Worm (Caenorhabditis elegans) whole organism, young adult: ENCODE measurements around the gene C07E3.10.

Experiments
- aptf-3 ChIP-seq: fragments of 200-800 bp; sonication (Bioruptor generic); IDR thresholded peaks from 2 replicates; pipeline ENCODE4 v1.3.6; 2022; ENCODE audit warnings: missing genetic modification characterization, missing compliant biosample characterization
- chd-7 ChIP-seq: sonication (generic microtip); optimal IDR thresholded peaks from 2 replicates; lab custom pipeline; 2016; ENCODE audit warnings: mild to moderate bottlenecking, missing genetic modification characterization, moderate library complexity, missing compliant biosample characterization
- dpl-1 ChIP-seq: fragments of 150-350 bp; optimal IDR thresholded peaks from 2 replicates; lab custom pipeline; 2014; ENCODE audit warnings: missing biosample characterization, missing genetic modification reagents, missing genetic modification characterization
- hsf-1 ChIP-seq: fragments of 200-800 bp; sonication (Bioruptor generic); IDR thresholded peaks from 2 replicates; pipeline ENCODE4 v1.3.6; 2022; ENCODE audit warnings: missing genetic modification reagents, missing genetic modification characterization, missing compliant biosample characterization
- pha-4 ChIP-seq: fragments of 150-350 bp; sonication (generic microtip); optimal IDR thresholded peaks from 2 replicates; lab custom pipeline; 2014; ENCODE audit warnings: missing biosample characterization, missing genetic modification reagents, missing genetic modification characterization
- snpc-4 ChIP-seq, 5 experiments: fragments of 150-350 bp in 1 of 5; sonication (generic microtip) in 4 of 5; optimal IDR thresholded peaks; 2 replicates each; lab custom pipeline; 2014 to 2018; ENCODE audit warnings: missing genetic modification characterization in 5 of 5, missing biosample characterization in 3 of 5, antibody characterized with exemption in 2 of 5, mild to moderate bottlenecking in 2 of 5, missing compliant biosample characterization in 2 of 5, missing genotype in 2 of 5, moderate library complexity in 2 of 5, missing genetic modification reagents in 1 of 5

DNA sequence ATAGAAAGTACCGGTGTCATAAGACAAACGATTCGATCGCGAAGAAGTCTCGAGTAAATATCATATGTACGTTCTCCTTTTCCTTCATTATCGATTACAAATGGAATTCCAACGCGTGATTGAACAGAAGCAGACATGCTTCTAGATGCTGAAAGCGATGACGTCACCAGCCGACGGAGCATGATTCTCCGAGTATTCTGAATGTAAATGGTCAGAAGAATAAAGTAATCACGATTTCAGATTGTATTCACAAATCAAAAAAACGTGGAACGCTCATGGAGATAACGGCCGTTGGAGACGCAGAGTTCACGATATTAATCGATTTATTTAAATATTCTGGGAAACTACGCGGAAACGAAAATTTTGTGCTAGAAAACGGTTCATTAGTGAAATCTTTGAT is 43.5 kb upstream of the C07E3.10 start, which contains the start of gene clpp-1:
- TF ChIP-seq aptf-3 (GFP tag; lab: Robert Waterston, UW) (no peak), dpl-1 (GFP tag; lab: Kevin White, UChicago) (no peak), hsf-1 (GFP tag; lab: Robert Waterston, UW) (no peak), chd-7 (tag; lab: Kevin White, UChicago) (no peak), pha-4 (tag; lab: Kevin White, UChicago) (no peak), snpc-4 (GFP tag; optimal IDR thresholded peaks at IDR 0.05; lab: Kevin White, UChicago) (no peak), snpc-4 (tag; optimal IDR thresholded peaks at IDR 0.05; lab: Kevin White, UChicago) (no peak)
